Worm (Caenorhabditis elegans) whole organism, L4 larva: ENCODE measurements around the gene F37C12.14.
A peak's percentile ranks its signal among the peaks of the same experiment; 100 is the strongest.

Experiments used
- F44E2.7 ChIP-seq: fragments of 200-800 bp; sonication (Bioruptor generic); IDR thresholded peaks from 2 replicates; pipeline ENCODE4 v2.1.2; 2022; ENCODE audit warnings: missing genetic modification characterization, missing compliant biosample characterization
- F49E8.2 ChIP-seq: sonication (generic microtip); optimal IDR thresholded peaks from 2 replicates; lab custom pipeline; 2016; ENCODE audit warnings: missing compliant biosample characterization, mild to moderate bottlenecking, missing genetic modification characterization, borderline replicate concordance
- T26A8.4 ChIP-seq: fragments of 200-800 bp; sonication (Bioruptor generic); IDR thresholded peaks from 2 replicates; pipeline ENCODE4 v1.3.6; 2022; ENCODE audit warnings: missing genetic modification characterization, missing compliant biosample characterization
- Y75B8A.6 ChIP-seq: fragments of 200-800 bp; sonication (Bioruptor generic); IDR thresholded peaks from 2 replicates; pipeline ENCODE4 v1.3.6; 2022; ENCODE audit warnings: missing genetic modification reagents, missing genetic modification characterization, missing compliant biosample characterization
- ZK337.2 ChIP-seq: fragments of 200-800 bp; sonication (Bioruptor generic); IDR thresholded peaks from 2 replicates; pipeline ENCODE4 v1.3.6; 2022; ENCODE audit warnings: missing genetic modification reagents, missing genetic modification characterization, missing compliant biosample characterization
- aha-1 ChIP-seq: fragments of 150-350 bp; peaks from one replicate; lab custom pipeline; 2014; ENCODE audit warnings: missing biosample characterization, missing genetic modification characterization
- arid-1 ChIP-seq: fragments of 200-800 bp; sonication (Bioruptor generic); conservative IDR thresholded peaks from 2 replicates; pipeline ENCODE4 v1.3.6; 2022; ENCODE audit warnings: missing genetic modification reagents, missing genetic modification characterization, missing compliant biosample characterization
- ceh-32 ChIP-seq: sonication (generic microtip); optimal IDR thresholded peaks from 2 replicates; lab custom pipeline; 2016; ENCODE audit warnings: mild to moderate bottlenecking, missing genetic modification characterization, missing compliant biosample characterization; ENCODE audit not compliant: poor library complexity
- ceh-44 ChIP-seq: fragments of 200-800 bp; sonication (Bioruptor generic); IDR thresholded peaks from 2 replicates; pipeline ENCODE4 v1.3.6; 2022; ENCODE audit warnings: missing genetic modification reagents, missing genetic modification characterization, missing compliant biosample characterization
- ceh-82 ChIP-seq: sonication (generic microtip); optimal IDR thresholded peaks from 2 replicates; lab custom pipeline; 2017; ENCODE audit warnings: missing biosample characterization, missing genetic modification characterization
- cey-2 ChIP-seq: sonication (generic microtip); optimal IDR thresholded peaks from 3 replicates; lab custom pipeline; 2017; ENCODE audit warnings: missing genetic modification characterization, mild to moderate bottlenecking, missing compliant biosample characterization, antibody characterized with exemption, borderline replicate concordance; ENCODE audit not compliant: insufficient read depth
- ctbp-1 ChIP-seq: fragments of 200-800 bp; sonication (Bioruptor generic); IDR thresholded peaks from 2 replicates; pipeline ENCODE4 v1.3.6; 2022; ENCODE audit warnings: missing genetic modification reagents, missing genetic modification characterization, missing compliant biosample characterization
- daf-12 ChIP-seq: fragments of 150-350 bp; optimal IDR thresholded peaks from 2 replicates; lab custom pipeline; 2014; ENCODE audit warnings: missing biosample characterization, missing genetic modification reagents, missing genetic modification characterization
- daf-16 ChIP-seq, 3 experiments: sonication (generic microtip); optimal IDR thresholded peaks; 2 replicates each; lab custom pipeline; 2016 to 2017; ENCODE audit warnings: missing genetic modification characterization in 3 of 3, missing genetic modification reagents in 3 of 3, mild to moderate bottlenecking in 2 of 3, missing compliant biosample characterization in 2 of 3, missing biosample characterization in 1 of 3, moderate library complexity in 1 of 3
- dmd-9 ChIP-seq: fragments of 200-800 bp; sonication (Bioruptor generic); IDR thresholded peaks from 2 replicates; pipeline ENCODE4 v1.3.6; 2022; ENCODE audit warnings: missing genetic modification reagents, missing genetic modification characterization, missing compliant biosample characterization
- dve-1 ChIP-seq: sonication (generic microtip); optimal IDR thresholded peaks from 2 replicates; lab custom pipeline; 2017; ENCODE audit warnings: antibody characterized with exemption, mild to moderate bottlenecking, missing genetic modification characterization, missing compliant biosample characterization; ENCODE audit not compliant: insufficient read depth
- fos-1 ChIP-seq: fragments of 150-350 bp; optimal IDR thresholded peaks from 2 replicates; lab custom pipeline; 2014; ENCODE audit warnings: missing biosample characterization, missing genetic modification characterization
- lin-1 ChIP-seq: fragments of 200-800 bp; sonication (Bioruptor generic); IDR thresholded peaks from 2 replicates; pipeline ENCODE4 v1.3.6; 2022; ENCODE audit warnings: missing genetic modification reagents, missing genetic modification characterization, missing compliant biosample characterization
- lin-38 ChIP-seq: fragments of 200-800 bp; sonication (Bioruptor generic); IDR thresholded peaks from 2 replicates; pipeline ENCODE4 v1.3.6; 2022; ENCODE audit warnings: missing genetic modification reagents, missing genetic modification characterization, missing compliant biosample characterization
- mes-2 ChIP-seq: sonication (generic microtip); optimal IDR thresholded peaks from 2 replicates; lab custom pipeline; 2016; ENCODE audit warnings: missing genotype, mild to moderate bottlenecking, missing genetic modification characterization, missing compliant biosample characterization; ENCODE audit not compliant: poor library complexity, severe bottlenecking
- nhr-102 ChIP-seq: sonication (generic microtip); optimal IDR thresholded peaks from 2 replicates; lab custom pipeline; 2016; ENCODE audit warnings: mild to moderate bottlenecking, missing genetic modification characterization, moderate library complexity, missing compliant biosample characterization
- nhr-41 ChIP-seq: fragments of 200-800 bp; sonication (Bioruptor generic); IDR thresholded peaks from 2 replicates; pipeline ENCODE4 v1.3.6; 2022; ENCODE audit warnings: missing genetic modification reagents, missing genetic modification characterization, missing compliant biosample characterization
- nhr-6 ChIP-seq: fragments of 150-350 bp; optimal IDR thresholded peaks from 2 replicates; lab custom pipeline; 2014; ENCODE audit warnings: missing biosample characterization, missing genetic modification characterization
- set-16 ChIP-seq: fragments of 200-800 bp; sonication (Bioruptor generic); IDR thresholded peaks from 2 replicates; pipeline ENCODE4 v1.3.6; 2022; ENCODE audit warnings: missing genetic modification reagents, missing genetic modification characterization, missing compliant biosample characterization
- snpc-4 ChIP-seq: fragments of 150-350 bp; optimal IDR thresholded peaks from 2 replicates; lab custom pipeline; 2014; ENCODE audit warnings: missing biosample characterization, missing genetic modification characterization
- spr-1 ChIP-seq: sonication (generic microtip); optimal IDR thresholded peaks from 2 replicates; lab custom pipeline; 2016; ENCODE audit warnings: mild to moderate bottlenecking, missing genetic modification characterization, missing compliant biosample characterization
- spr-3 ChIP-seq: fragments of 200-800 bp; sonication (Bioruptor generic); optimal IDR thresholded peaks from 2 replicates; lab custom pipeline; 2018; ENCODE audit warnings: mild to moderate bottlenecking, missing genetic modification characterization, missing compliant biosample characterization
- tag-97 ChIP-seq: fragments of 200-800 bp; sonication (Bioruptor generic); IDR thresholded peaks from 2 replicates; pipeline ENCODE4 v1.3.6; 2022; ENCODE audit warnings: missing genetic modification characterization, missing compliant biosample characterization
- unc-62 ChIP-seq, 3 experiments: fragments of 150-350 bp in 1 of 3; sonication (generic microtip); optimal IDR thresholded peaks in 2 of 3; peaks in 1 of 3; 1 replicate in 1 of 3; 2 replicates in 2 of 3; lab custom pipeline; 2014 to 2017; ENCODE audit warnings: missing biosample characterization in 3 of 3, missing genetic modification characterization in 3 of 3, missing genetic modification reagents in 3 of 3, missing genotype in 1 of 3
- vab-7 ChIP-seq: fragments of 200-800 bp; sonication (Bioruptor generic); IDR thresholded peaks from 2 replicates; pipeline ENCODE4 v1.3.6; 2022; ENCODE audit warnings: missing genetic modification reagents, missing genetic modification characterization, missing compliant biosample characterization
- zfp-3 ChIP-seq: fragments of 200-800 bp; sonication (Bioruptor generic); conservative IDR thresholded peaks from 2 replicates; pipeline ENCODE4 v1.3.6; 2022; ENCODE audit warnings: missing genetic modification reagents, missing genetic modification characterization, missing compliant biosample characterization
- zip-11 ChIP-seq: fragments of 200-800 bp; sonication (Bioruptor generic); IDR thresholded peaks from 2 replicates; pipeline ENCODE4 v1.3.6; 2022; ENCODE audit warnings: missing genetic modification characterization, missing compliant biosample characterization
- zip-2 ChIP-seq: fragments of 150-350 bp; optimal IDR thresholded peaks from 2 replicates; lab custom pipeline; 2014; ENCODE audit warnings: missing biosample characterization, missing genetic modification characterization

F37C12.14 gene

ce11 chrIII:7230841-7231240 lies 45.5 kb upstream of the F37C12.14 start, which contains the start of gene R151.10:
TSS of gene R151.10 (minus strand) at chrIII:7230941.
- TF ChIP-seq unc-62 (GFP tag; optimal IDR thresholded peaks at IDR 0.05 in 1 of 2; lab: Kevin White, UChicago) (peak in 1 of 2 experiments; percentile 66), unc-62 (tag; optimal IDR thresholded peaks at IDR 0.05; lab: Kevin White, UChicago) (no peak), lin-38 (peak; percentile 29; the same call in 1 of the 2 replicates), fos-1 (tag; lab: Kevin White, UChicago) (no peak), arid-1 (GFP tag; lab: Robert Waterston, UW) (0 out of 2 replicates have a peak, but pooled peaks have one; percentile 16)

DNA sequence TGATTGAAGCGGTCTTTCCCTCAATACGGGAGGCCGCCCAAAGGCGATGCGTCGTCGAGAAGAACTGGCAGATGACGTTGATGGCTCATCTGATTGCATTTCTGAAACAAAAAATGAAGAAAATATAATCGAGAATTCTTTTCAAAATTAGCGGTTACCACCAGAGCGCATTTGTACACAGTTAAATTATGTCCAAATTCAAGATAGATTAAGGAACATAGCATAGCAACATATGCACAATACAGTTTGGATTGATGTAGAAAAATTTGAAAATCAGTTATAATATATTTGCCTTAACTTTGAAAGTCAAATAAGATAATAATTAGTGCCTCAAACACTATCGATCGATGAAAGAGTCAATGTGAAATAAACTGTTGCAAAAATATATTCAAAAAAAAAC lies 44.3 kb upstream of the F37C12.14 start, which contains the start of gene R151.8:
TSS of gene R151.8 (minus strand) at position 101 of the 400 bp plus-strand sequence.
- TF ChIP-seq daf-16 (GFP tag; optimal IDR thresholded peaks at IDR 0.05; lab: Kevin White, UChicago) = no peak
- no peak for TF ChIP-seq daf-16 (tag; optimal IDR thresholded peaks at IDR 0.05; lab: Kevin White, UChicago)
- no peak for TF ChIP-seq set-16
- no peak for TF ChIP-seq spr-3 (GFP tag; lab: Kevin White, UChicago)
- TF ChIP-seq zip-2 (tag; lab: Kevin White, UChicago) = no peak
- TF ChIP-seq cey-2 = no peak
- no peak for TF ChIP-seq Y75B8A.6 (GFP tag; lab: Robert Waterston, UW)
- TF ChIP-seq ceh-32 (tag; lab: Kevin White, UChicago) = no peak
- TF ChIP-seq spr-1 (tag; lab: Kevin White, UChicago) = no peak
- TF ChIP-seq daf-12 (tag; lab: Kevin White, UChicago) = no peak
- no peak for TF ChIP-seq zfp-3 (GFP tag; lab: Robert Waterston, UW)

ce11 chrIII:7226607-7227006 lies 41.2 kb upstream of the F37C12.14 start, which contains the start of gene hsp-75:
TSS of gene hsp-75 (minus strand) at chrIII:7226707.
- TF ChIP-seq zip-11 (GFP tag; lab: Robert Waterston, UW) (no peak), aha-1 (tag; lab: Kevin White, UChicago) (no peak), zip-2 (tag; lab: Kevin White, UChicago) (no peak), F49E8.2 (tag; lab: Kevin White, UChicago) (no peak), lin-1 (GFP tag; lab: Robert Waterston, UW) (no peak), nhr-41 (GFP tag; lab: Robert Waterston, UW) (no peak)

- TF ChIP-seq nhr-6 (tag; lab: Kevin White, UChicago) (no peak), vab-7 (GFP tag; lab: Robert Waterston, UW) (no peak), ceh-44 (GFP tag; lab: Robert Waterston, UW) (no peak), zip-2 (tag; lab: Kevin White, UChicago) (no peak), F44E2.7 (GFP tag; lab: Robert Waterston, UW) (no peak), spr-1 (tag; lab: Kevin White, UChicago) (no peak), tag-97 (no peak), aha-1 (tag; lab: Kevin White, UChicago) (no peak), mes-2 (tag; lab: Kevin White, UChicago) (no peak), T26A8.4 (GFP tag; lab: Robert Waterston, UW) (no peak), dve-1 (tag; lab: Kevin White, UChicago) (no peak), ctbp-1 (no peak), nhr-102 (no peak), dmd-9 (GFP tag; lab: Robert Waterston, UW) (no peak), ceh-82 (tag; lab: Kevin White, UChicago) (no peak), snpc-4 (no peak), ZK337.2 (no peak), fos-1 (tag; lab: Kevin White, UChicago) (no peak)
These were observed 37.7 kb upstream of the F37C12.14 start, which contains the start of gene der-2 for ce11 chrIII:7223029-7223428. TSS of gene der-2 (minus strand) at chrIII:7223129.
